Fruit fly (Drosophila melanogaster) whole organism, embryonic: ENCODE results near the gene Acph-1.

Experiments
- Adf1 ChIP-seq: fragments of 200-800 bp; sonication (Bioruptor generic); IDR thresholded peaks from 2 replicates; pipeline ENCODE4 v1.3.6; 2022; ENCODE audit warnings: missing biosample characterization, missing genetic modification characterization
- CG10321 ChIP-seq: fragments of 200-800 bp; sonication (Bioruptor generic); IDR thresholded peaks from 2 replicates; pipeline ENCODE4 v1.3.6; 2022; ENCODE audit warnings: missing biosample characterization, missing genetic modification characterization
- CG12942 ChIP-seq: fragments of 200-800 bp; sonication (Bioruptor generic); optimal IDR thresholded peaks from 3 replicates; lab custom pipeline; 2016; ENCODE audit warnings: missing biosample characterization, missing genetic modification characterization
- CG13296 ChIP-seq: fragments of 200-800 bp; sonication (Bioruptor generic); optimal IDR thresholded peaks from 3 replicates; lab custom pipeline; 2018; ENCODE audit warnings: missing biosample characterization, mild to moderate bottlenecking, missing genetic modification characterization
- CG13624 ChIP-seq: fragments of 200-800 bp; sonication (Bioruptor generic); optimal IDR thresholded peaks from 2 replicates; lab custom pipeline; 2016; ENCODE audit warnings: missing biosample characterization, missing genetic modification characterization
- CG15514 ChIP-seq: fragments of 200-800 bp; sonication (Bioruptor generic); optimal IDR thresholded peaks from 3 replicates; lab custom pipeline; 2017; ENCODE audit warnings: missing biosample characterization, missing genetic modification characterization, mild to moderate bottlenecking, moderate library complexity, missing genetic modification reagents
- CG16813 ChIP-seq: fragments of 200-800 bp; sonication (Bioruptor generic); IDR thresholded peaks from 3 replicates; pipeline ENCODE4 v1.3.6; 2022; ENCODE audit warnings: missing biosample characterization, missing genetic modification characterization; ENCODE audit not compliant: partially characterized antibody
- CG17829 ChIP-seq: fragments of 200-800 bp; optimal IDR thresholded peaks from 2 replicates; lab custom pipeline; 2019; ENCODE audit warnings: missing biosample characterization, mild to moderate bottlenecking, missing genetic modification characterization, moderate library complexity
- CG30020 ChIP-seq: fragments of 200-800 bp; optimal IDR thresholded peaks from 2 replicates; lab custom pipeline; 2019; ENCODE audit warnings: missing biosample characterization, mild to moderate bottlenecking, missing genetic modification characterization, moderate library complexity
- CG31388 ChIP-seq: fragments of 200-800 bp; sonication (Bioruptor generic); optimal IDR thresholded peaks from 2 replicates; lab custom pipeline; 2016; ENCODE audit warnings: missing biosample characterization, missing genetic modification characterization
- CG32772 ChIP-seq: fragments of 200-800 bp; sonication (Bioruptor generic); IDR thresholded peaks from 2 replicates; pipeline ENCODE4 v1.3.6; 2022; ENCODE audit warnings: missing biosample characterization, missing genetic modification characterization
- CG3281 ChIP-seq: fragments of 200-800 bp; sonication (Bioruptor generic); optimal IDR thresholded peaks from 3 replicates; lab custom pipeline; 2017; ENCODE audit warnings: missing biosample characterization, mild to moderate bottlenecking, missing genetic modification characterization
- CG34422 ChIP-seq: fragments of 200-800 bp; sonication (Bioruptor generic); IDR thresholded peaks from 3 replicates; pipeline ENCODE4 v1.3.6; 2022; ENCODE audit warnings: missing biosample characterization, missing genetic modification characterization
- CG3726 ChIP-seq: fragments of 200-800 bp; sonication (Bioruptor generic); IDR thresholded peaks from 3 replicates; pipeline ENCODE4, ENCODE4 v1.3.6; 2022; ENCODE audit warnings: missing biosample characterization, missing genetic modification characterization
- CG4282 ChIP-seq: fragments of 200-800 bp; sonication (Bioruptor generic); optimal IDR thresholded peaks from 2 replicates; lab custom pipeline; 2016; ENCODE audit warnings: missing biosample characterization, missing genetic modification characterization
- CG4854 ChIP-seq: fragments of 200-800 bp; sonication (Bioruptor generic); optimal IDR thresholded peaks from 2 replicates; lab custom pipeline; 2016; ENCODE audit warnings: missing biosample characterization, missing genetic modification characterization, inconsistent platforms
- CG8765 ChIP-seq: fragments of 200-800 bp; sonication (Bioruptor generic); IDR thresholded peaks from 2 replicates; pipeline ENCODE4 v1.3.6; 2022; ENCODE audit warnings: missing biosample characterization, missing genetic modification characterization
- Dll ChIP-seq: fragments of 200-800 bp; sonication (Bioruptor generic); IDR thresholded peaks from 4 replicates; pipeline ENCODE4 v1.3.6; 2022; ENCODE audit warnings: missing biosample characterization, missing genetic modification characterization; ENCODE audit not compliant: partially characterized antibody
- GATAe ChIP-seq: fragments of 200-800 bp; sonication (Bioruptor generic); conservative IDR thresholded peaks from 2 replicates; pipeline ENCODE4 v1.3.6; 2022; ENCODE audit warnings: missing biosample characterization, missing genetic modification characterization
- HLH4C ChIP-seq: fragments of 200-800 bp; sonication (Bioruptor generic); IDR thresholded peaks from 3 replicates; pipeline ENCODE4 v1.3.6; 2022; ENCODE audit warnings: missing biosample characterization, missing genetic modification characterization; ENCODE audit not compliant: partially characterized antibody
- HmgD ChIP-seq: fragments of 200-800 bp; sonication (Bioruptor generic); optimal IDR thresholded peaks from 3 replicates; lab custom pipeline; 2016; ENCODE audit warnings: missing biosample characterization, missing genetic modification characterization
- Hmx ChIP-seq: fragments of 200-800 bp; sonication (Bioruptor generic); optimal IDR thresholded peaks from 2 replicates; lab custom pipeline; 2016; ENCODE audit warnings: missing biosample characterization, missing genetic modification characterization
- Hr3 ChIP-seq: fragments of 200-800 bp; sonication (Bioruptor generic); optimal IDR thresholded peaks from 3 replicates; lab custom pipeline; 2016; ENCODE audit warnings: missing biosample characterization, missing genetic modification characterization
- Max ChIP-seq: fragments of 200-800 bp; sonication (Bioruptor generic); optimal IDR thresholded peaks from 2 replicates; lab custom pipeline; 2016; ENCODE audit warnings: missing biosample characterization, mild to moderate bottlenecking, missing genetic modification characterization
- Med ChIP-seq: fragments of 200-800 bp; sonication (Bioruptor generic); peaks from one replicate; lab custom pipeline; 2016; ENCODE audit warnings: missing biosample characterization, missing genetic modification characterization, mild to moderate bottlenecking, inconsistent platforms, moderate library complexity
- Nf-YA ChIP-seq: fragments of 200-800 bp; sonication (Bioruptor generic); IDR thresholded peaks from 2 replicates; pipeline ENCODE4 v1.3.6; 2022; ENCODE audit warnings: missing biosample characterization, missing genetic modification characterization
- NfI ChIP-seq: fragments of 200-800 bp; sonication (Bioruptor generic); optimal IDR thresholded peaks from 3 replicates; lab custom pipeline; 2018; ENCODE audit warnings: missing biosample characterization, mild to moderate bottlenecking, missing genetic modification characterization, moderate library complexity
- Oaz ChIP-seq: fragments of 200-800 bp; sonication (Bioruptor generic); IDR thresholded peaks from 2 replicates; pipeline ENCODE4 v1.3.6; 2022; ENCODE audit warnings: missing biosample characterization, missing genetic modification characterization
- Pdp1 ChIP-seq, 2 experiments: fragments of 200-800 bp; sonication (Bioruptor generic); optimal IDR thresholded peaks; 3 replicates each; lab custom pipeline; 2016; ENCODE audit warnings: missing biosample characterization in 2 of 2, missing genetic modification characterization in 2 of 2, mild to moderate bottlenecking in 1 of 2, moderate library complexity in 1 of 2
- Ravus ChIP-seq: fragments of 200-800 bp; sonication (Bioruptor generic); IDR thresholded peaks from 2 replicates; pipeline ENCODE4 v1.3.6; 2022; ENCODE audit warnings: missing biosample characterization, missing genetic modification characterization
- Sin3A ChIP-seq: fragments of >200 bp; optimal IDR thresholded peaks from 2 replicates; lab custom pipeline; 2018
- Sry-δ ChIP-seq: fragments of 200-800 bp; sonication (Bioruptor generic); optimal IDR thresholded peaks from 2 replicates; lab custom pipeline; 2016; ENCODE audit warnings: missing biosample characterization, missing genetic modification characterization
- YL-1 ChIP-seq: fragments of 200-800 bp; sonication (Bioruptor generic); optimal IDR thresholded peaks from 3 replicates; lab custom pipeline; 2017; ENCODE audit warnings: missing biosample characterization, mild to moderate bottlenecking, missing genetic modification characterization
- al ChIP-seq: fragments of 200-800 bp; sonication (Bioruptor generic); IDR thresholded peaks from 2 replicates; pipeline ENCODE4 v1.3.6; 2022; ENCODE audit warnings: missing biosample characterization, missing genetic modification characterization
- bowl ChIP-seq: fragments of 200-800 bp; sonication (Bioruptor generic); IDR thresholded peaks from 2 replicates; pipeline ENCODE4 v1.3.6; 2022; ENCODE audit warnings: missing biosample characterization, missing genetic modification characterization
- cad ChIP-seq: fragments of >200 bp; optimal IDR thresholded peaks from 2 replicates; lab custom pipeline; 2017; ENCODE audit warnings: missing biosample characterization, missing genetic modification characterization
- esg ChIP-seq: fragments of 200-800 bp; sonication (Bioruptor generic); conservative IDR thresholded peaks from 2 replicates; pipeline ENCODE4 v1.3.6; 2022; ENCODE audit warnings: missing biosample characterization, missing genetic modification characterization
- gfzf ChIP-seq: fragments of 200-800 bp; sonication (Bioruptor generic); optimal IDR thresholded peaks from 2 replicates; lab custom pipeline; 2016; ENCODE audit warnings: missing biosample characterization, mild to moderate bottlenecking, missing genetic modification characterization, moderate library complexity
- kni ChIP-seq: fragments of 200-800 bp; sonication (Bioruptor generic); optimal IDR thresholded peaks from 3 replicates; lab custom pipeline; 2017; ENCODE audit warnings: mild to moderate bottlenecking, missing biosample characterization, missing genetic modification reagents, missing genetic modification characterization
- ranshi ChIP-seq: fragments of 200-800 bp; sonication (Bioruptor generic); IDR thresholded peaks from 2 replicates; pipeline ENCODE4 v1.3.6; 2022; ENCODE audit warnings: missing biosample characterization, missing genetic modification characterization
- tll ChIP-seq, 2 experiments: fragments of 200-800 bp in 1 of 2; fragments of >200 bp in 1 of 2; sonication (Bioruptor generic) in 1 of 2; optimal IDR thresholded peaks; 2 replicates each; lab custom pipeline; 2017 to 2019; ENCODE audit warnings: missing biosample characterization in 2 of 2, missing genetic modification characterization in 2 of 2, mild to moderate bottlenecking in 1 of 2, moderate library complexity in 1 of 2
- tup ChIP-seq: fragments of 200-800 bp; sonication (Bioruptor generic); optimal IDR thresholded peaks from 2 replicates; lab custom pipeline; 2016; ENCODE audit warnings: missing biosample characterization, mild to moderate bottlenecking, missing genetic modification characterization, moderate library complexity
- tx ChIP-seq: fragments of 200-800 bp; sonication (Bioruptor generic); optimal IDR thresholded peaks from 2 replicates; lab custom pipeline; 2016; ENCODE audit warnings: missing biosample characterization, missing genetic modification characterization
- usp ChIP-seq: fragments of >200 bp; optimal IDR thresholded peaks from 2 replicates; lab custom pipeline; 2017; ENCODE audit warnings: missing biosample characterization, missing genetic modification characterization
- vfl ChIP-seq: fragments of 200-800 bp; sonication (Bioruptor generic); optimal IDR thresholded peaks from 2 replicates; lab custom pipeline; 2016; ENCODE audit warnings: missing biosample characterization, missing genetic modification characterization
- zen ChIP-seq: fragments of 200-800 bp; sonication (Bioruptor generic); optimal IDR thresholded peaks from 3 replicates; lab custom pipeline; 2018; ENCODE audit warnings: missing biosample characterization, mild to moderate bottlenecking, missing genetic modification characterization, moderate library complexity
- zen2 ChIP-seq: fragments of 200-800 bp; sonication (Bioruptor generic); IDR thresholded peaks from 3 replicates; pipeline ENCODE4 v1.3.6; 2022; ENCODE audit warnings: missing biosample characterization, missing genetic modification characterization; ENCODE audit not compliant: partially characterized antibody

Acph-1 gene

dm6 chr3R:29993134-29993533, at the start of gene Acph-1 (continued):
- TF ChIP-seq HLH4C (GFP tag; lab: Robert Waterston, UW): peak; percentile 45; the same call in 1 of the 3 replicates
- no peak for TF ChIP-seq CG4282
- no peak for TF ChIP-seq CG34422 (GFP tag; lab: Robert Waterston, UW)
- no peak for TF ChIP-seq CG8765 (GFP tag; lab: Robert Waterston, UW)
- no peak for TF ChIP-seq CG17829
- TF ChIP-seq tll (GFP tag; optimal IDR thresholded peaks at IDR 0.05; lab: Kevin White, UChicago): no peak
- 0 out of 3 replicates have a peak, but pooled peaks have one; percentile 24 for TF ChIP-seq CG16813 (GFP tag; lab: Robert Waterston, UW)
- no peak for TF ChIP-seq CG3281
- peak; percentile 4 for TF ChIP-seq gfzf (GFP tag; lab: Kevin White, UChicago)
- peak; percentile 18 for TF ChIP-seq YL-1 (GFP tag; lab: Kevin White, UChicago)
- TF ChIP-seq Adf1 (GFP tag; lab: Robert Waterston, UW): no peak
- TF ChIP-seq al (GFP tag; lab: Robert Waterston, UW): no peak
- TF ChIP-seq Pdp1 (GFP tag; optimal IDR thresholded peaks at IDR 0.05; lab: Kevin White, UChicago): peak in 1 of 2 experiments; percentile 52
- TF ChIP-seq CG32772 (GFP tag; lab: Robert Waterston, UW): no peak
- no peak for TF ChIP-seq CG13296 (GFP tag; lab: Kevin White, UChicago)
- TF ChIP-seq CG15514 (GFP tag; lab: Kevin White, UChicago): peak; percentile 86
- TF ChIP-seq vfl (GFP tag; lab: Kevin White, UChicago): no peak
- no peak for TF ChIP-seq Nf-YA (GFP tag; lab: Robert Waterston, UW)
- no peak for TF ChIP-seq CG4854 (GFP tag; lab: Kevin White, UChicago)
- peak; percentile 46 for TF ChIP-seq Sry-δ (GFP tag; lab: Kevin White, UChicago)
- peak; percentile 62 for TF ChIP-seq Med (GFP tag; lab: Kevin White, UChicago)
- no peak for TF ChIP-seq CG12942 (GFP tag; lab: Kevin White, UChicago)
- 0 out of 4 replicates have a peak, but pooled peaks have one; percentile 32 for TF ChIP-seq Dll (GFP tag; lab: Robert Waterston, UW)
- no peak for TF ChIP-seq zen2 (GFP tag; lab: Robert Waterston, UW)
- TF ChIP-seq CG10321 (GFP tag; lab: Robert Waterston, UW): no peak

dm6 chr3R:30040879-30041278, 47.7 kb upstream of the Acph-1 start:
- TF ChIP-seq Ravus (GFP tag; lab: Robert Waterston, UW): no peak
- TF ChIP-seq Hr3 (GFP tag; lab: Kevin White, UChicago): no peak
- no peak for TF ChIP-seq GATAe
- TF ChIP-seq kni: no peak
- TF ChIP-seq usp (GFP tag; lab: Kevin White, UChicago): no peak
- TF ChIP-seq Hmx (GFP tag; lab: Kevin White, UChicago): no peak
- TF ChIP-seq Oaz (GFP tag; lab: Robert Waterston, UW): no peak
- no peak for TF ChIP-seq Sin3A
- TF ChIP-seq esg: no peak
- TF ChIP-seq CG13624 (GFP tag; lab: Kevin White, UChicago): no peak
- TF ChIP-seq NfI (GFP tag; lab: Kevin White, UChicago): no peak
- TF ChIP-seq CG3726 (GFP tag; lab: Robert Waterston, UW): no peak
- no peak for TF ChIP-seq bowl (GFP tag; lab: Robert Waterston, UW)
- TF ChIP-seq tup (GFP tag; lab: Kevin White, UChicago): no peak
- TF ChIP-seq tx (GFP tag; lab: Kevin White, UChicago): no peak
- TF ChIP-seq HmgD (GFP tag; lab: Kevin White, UChicago): no peak
- TF ChIP-seq CG30020 (tag; lab: Kevin White, UChicago): no peak
- no peak for TF ChIP-seq CG31388 (GFP tag; lab: Kevin White, UChicago)
- TF ChIP-seq zen (tag; lab: Kevin White, UChicago): peak; percentile 73
- peak; percentile 58 for TF ChIP-seq Med (GFP tag; lab: Kevin White, UChicago)
- no peak for TF ChIP-seq Max
- peak; percentile 85 for TF ChIP-seq cad (GFP tag; lab: Kevin White, UChicago)
- no peak for TF ChIP-seq Sry-δ (GFP tag; lab: Kevin White, UChicago)
- no peak for TF ChIP-seq ranshi (GFP tag; lab: Robert Waterston, UW)
